Worm (Caenorhabditis elegans): ENCODE results near the gene C56A3.4.
A peak's percentile ranks its signal among the peaks of the same experiment; 100 is the strongest.

Gene C56A3.4

ce11 chrV:13593083-13593482 is 41.5 kb upstream of the C56A3.4 start, which contains the start of gene F53F4.4:
F53F4.4 (plus strand) TSS chrV:13593383.
- peak; percentile 47; the same call in 1 of the 2 replicates for TF ChIP-seq madf-6 (GFP tag; IDR thresholded peaks at IDR 0.05)
- no peak for TF ChIP-seq F57C9.4 (tag; optimal IDR thresholded peaks at IDR 0.05)
- TF ChIP-seq Y95B8A.8 (GFP tag; IDR thresholded peaks at IDR 0.05) = 0 out of 2 replicates have a peak, but pooled peaks have one; percentile 18

- TF ChIP-seq madf-8 (GFP tag; conservative IDR thresholded peaks at IDR 0.05) (peak; percentile 90), attf-3 (GFP tag; conservative IDR thresholded peaks at IDR 0.05) (0 out of 2 replicates have a peak, but pooled peaks have one; percentile 19), snpc-4 (GFP tag; optimal IDR thresholded peaks at IDR 0.05) (no peak), snpc-4 (tag; optimal IDR thresholded peaks at IDR 0.05) (no peak), madf-6 (GFP tag; IDR thresholded peaks at IDR 0.05) (peak; percentile 92), nhr-27 (tag; optimal IDR thresholded peaks at IDR 0.05) (no peak), lsl-1 (GFP tag; optimal IDR thresholded peaks at IDR 0.05) (peak; percentile 32), him-1 (tag; optimal IDR thresholded peaks at IDR 0.05) (peak; percentile 36), mcd-1 (GFP tag; IDR thresholded peaks at IDR 0.05) (peak; percentile 92), snpc-3.4 (tag; optimal IDR thresholded peaks at IDR 0.05) (peak; percentile 0), xnd-1 (tag; optimal IDR thresholded peaks at IDR 0.05) (peak; percentile 79)
Observed at ce11 chrV:13591504-13592174, 40.1 kb upstream of the C56A3.4 start, which contains the start of gene tbcb-1. tbcb-1 (plus strand) TSS chrV:13592124.

- TF ChIP-seq ztf-28 (GFP tag; IDR thresholded peaks at IDR 0.05) = no peak
- TF ChIP-seq ztf-18 (tag; optimal IDR thresholded peaks at IDR 0.05) = no peak
- no peak for TF ChIP-seq dox-1 (GFP tag; IDR thresholded peaks at IDR 0.05)
- TF ChIP-seq F23B12.7 (tag; optimal IDR thresholded peaks at IDR 0.05; ENCODE audit: insufficient read depth) = no peak
- TF ChIP-seq madf-3 (GFP tag; IDR thresholded peaks at IDR 0.05) = no peak
Observed at ce11 chrV:13589494-13590176, 38.1 kb upstream of the C56A3.4 start, which contains the start of the genes F53F4.2 and F53F4.18. F53F4.2 (minus strand) TSS chrV:13589594. F53F4.18 (plus strand) TSS chrV:13590126.

ce11 chrV:13587902-13588301 is 36.3 kb upstream of the C56A3.4 start, which contains the start of gene F53F4.17:
F53F4.17 (plus strand) TSS chrV:13588202.
- TF ChIP-seq pha-4 (tag; optimal IDR thresholded peaks at IDR 0.05) (no peak), ztf-6 (GFP tag; IDR thresholded peaks at IDR 0.05) (no peak), nhr-80 (tag; optimal IDR thresholded peaks at IDR 0.05) (no peak), snpc-3.4 (tag; optimal IDR thresholded peaks at IDR 0.05) (no peak), K12H6.12 (tag; optimal IDR thresholded peaks at IDR 0.05) (no peak), xnd-1 (tag; optimal IDR thresholded peaks at IDR 0.05) (no peak)

ce11 chrV:13584484-13584883 is 32.9 kb upstream of the C56A3.4 start, which contains the start of gene F53F4.1:
F53F4.1 (plus strand) TSS chrV:13584784.
- TF ChIP-seq lin-26 (GFP tag; IDR thresholded peaks at IDR 0.05) (no peak), snpc-1.1 (tag; optimal IDR thresholded peaks at IDR 0.05; ENCODE audit: insufficient read depth) (no peak), atf-7 (tag; optimal IDR thresholded peaks at IDR 0.05) (no peak), Y53G8AR.9 (GFP tag; conservative IDR thresholded peaks at IDR 0.05) (no peak), let-526 (GFP tag; IDR thresholded peaks at IDR 0.05) (no peak), sea-2 (GFP tag; IDR thresholded peaks at IDR 0.05) (no peak), F49E8.2 (tag; optimal IDR thresholded peaks at IDR 0.05; ENCODE audit: insufficient read depth) (no peak), F37B4.10 (GFP tag; IDR thresholded peaks at IDR 0.05) (no peak), F55B11.4 (tag; optimal IDR thresholded peaks at IDR 0.05; ENCODE audit: borderline replicate concordance, insufficient read depth) (no peak)
